Fruit fly (Drosophila melanogaster): ENCODE results near the gene acj6.

acj6 gene

DNA sequence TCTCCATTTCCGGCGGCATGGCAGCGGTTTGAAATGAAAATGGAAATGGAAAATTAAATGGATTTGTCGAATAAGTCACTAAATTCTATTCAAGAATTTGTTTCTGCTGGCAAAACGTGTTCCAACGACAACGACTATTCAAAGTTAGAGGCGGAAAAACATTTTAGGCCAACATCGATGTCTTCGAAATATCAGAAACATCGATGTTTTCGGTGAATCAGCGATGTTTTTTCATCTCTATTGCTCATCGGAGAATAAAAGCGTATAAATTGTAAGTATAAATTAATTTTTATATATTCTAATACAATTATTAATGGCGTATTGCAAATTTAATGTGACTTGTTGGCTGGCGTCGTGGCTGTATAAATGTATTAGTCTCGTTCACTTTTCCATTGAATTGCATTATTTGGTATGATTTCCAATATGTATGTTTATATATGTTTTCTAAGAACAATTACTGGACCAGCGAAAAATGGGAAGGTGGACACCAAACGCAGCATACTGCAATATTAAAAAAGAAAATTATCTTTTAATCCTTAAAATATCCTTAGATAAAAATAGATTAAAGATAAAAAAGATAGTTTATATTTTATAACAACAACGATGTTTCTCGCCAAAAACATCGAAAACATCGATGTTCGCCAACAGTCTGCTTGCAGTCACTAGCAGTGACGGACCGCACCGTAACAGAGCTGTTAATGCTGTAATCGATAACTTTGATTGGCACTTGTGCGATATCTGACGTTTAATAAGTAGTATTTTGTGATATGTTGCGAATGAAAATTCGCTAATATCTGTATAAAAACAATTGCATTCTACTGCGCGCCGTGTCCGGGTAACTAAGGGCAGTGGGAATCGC, 34.2 kb downstream of the acj6 start, which contains the start of the genes CG12608 and Prp5:
TSS of gene CG12608 (minus strand) at position 153 of the 859 bp plus-strand sequence.
TSS of gene Prp5 (plus strand) at position 697 of the 859 bp plus-strand sequence.
- TF ChIP-seq Ets98B (GFP tag; IDR thresholded peaks at IDR 0.05) (no peak), CG14655 (GFP tag; optimal IDR thresholded peaks at IDR 0.05) (no peak), CG8301 (tag; optimal IDR thresholded peaks at IDR 0.05) (no peak), CG12605 (GFP tag; IDR thresholded peaks at IDR 0.05) (no peak), CG15710 (tag; optimal IDR thresholded peaks at IDR 0.05) (no peak), CG17806 (tag; optimal IDR thresholded peaks at IDR 0.05) (no peak), rn (GFP tag; IDR thresholded peaks at IDR 0.05) (no peak), Pif1A (GFP tag; optimal IDR thresholded peaks at IDR 0.05) (no peak), gl (tag; optimal IDR thresholded peaks at IDR 0.05) (no peak), CG10348 (GFP tag; IDR thresholded peaks at IDR 0.05) (no peak), CG9948 (tag; optimal IDR thresholded peaks at IDR 0.05) (no peak), CG8159 (tag; optimal IDR thresholded peaks at IDR 0.05) (no peak)

DNA sequence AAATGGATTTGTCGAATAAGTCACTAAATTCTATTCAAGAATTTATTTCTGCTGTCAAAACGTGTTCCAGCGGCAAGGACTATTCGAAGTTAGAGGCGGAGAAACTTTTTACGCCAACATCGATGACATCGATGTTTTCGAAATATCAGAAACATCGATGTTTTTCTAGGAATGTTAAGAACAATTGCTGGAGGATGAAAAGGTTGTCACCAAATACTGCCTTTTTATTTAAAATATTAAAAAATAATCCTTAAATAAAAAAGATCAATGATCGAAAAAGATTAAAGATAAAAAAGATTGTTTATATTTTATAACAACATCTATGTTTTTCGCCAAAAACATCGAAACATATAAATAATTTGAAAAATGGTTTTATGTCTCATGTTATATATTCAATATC, 36.8 kb downstream of the acj6 start, which contains the start of gene CG9123:
TSS of gene CG9123 (minus strand) at position 101 of the 400 bp plus-strand sequence.
- TF ChIP-seq CG17806 (tag; optimal IDR thresholded peaks at IDR 0.05), result no peak
- TF ChIP-seq CG34367 (tag; optimal IDR thresholded peaks at IDR 0.05), result no peak
- no peak for TF ChIP-seq Ets98B (GFP tag; IDR thresholded peaks at IDR 0.05)
- TF ChIP-seq CG32121 (GFP tag; IDR thresholded peaks at IDR 0.05), result no peak
- TF ChIP-seq Snoo (tag; optimal IDR thresholded peaks at IDR 0.05), result no peak
- no peak for TF ChIP-seq CG4496 (GFP tag; IDR thresholded peaks at IDR 0.05)
- no peak for TF ChIP-seq CG12605 (GFP tag; IDR thresholded peaks at IDR 0.05)
- TF ChIP-seq Pif1B (GFP tag; optimal IDR thresholded peaks at IDR 0.05), result no peak
- no peak for TF ChIP-seq CG9948 (tag; optimal IDR thresholded peaks at IDR 0.05)
- TF ChIP-seq D1 (tag; optimal IDR thresholded peaks at IDR 0.05), result no peak
- TF ChIP-seq gl (tag; optimal IDR thresholded peaks at IDR 0.05), result no peak
- TF ChIP-seq Pif1A (GFP tag; optimal IDR thresholded peaks at IDR 0.05), result no peak
- TF ChIP-seq rn (GFP tag; IDR thresholded peaks at IDR 0.05), result no peak
- no peak for TF ChIP-seq CG8159 (tag; optimal IDR thresholded peaks at IDR 0.05)
- no peak for TF ChIP-seq CG8301 (tag; optimal IDR thresholded peaks at IDR 0.05)
- no peak for TF ChIP-seq CG14655 (GFP tag; optimal IDR thresholded peaks at IDR 0.05)

DNA sequence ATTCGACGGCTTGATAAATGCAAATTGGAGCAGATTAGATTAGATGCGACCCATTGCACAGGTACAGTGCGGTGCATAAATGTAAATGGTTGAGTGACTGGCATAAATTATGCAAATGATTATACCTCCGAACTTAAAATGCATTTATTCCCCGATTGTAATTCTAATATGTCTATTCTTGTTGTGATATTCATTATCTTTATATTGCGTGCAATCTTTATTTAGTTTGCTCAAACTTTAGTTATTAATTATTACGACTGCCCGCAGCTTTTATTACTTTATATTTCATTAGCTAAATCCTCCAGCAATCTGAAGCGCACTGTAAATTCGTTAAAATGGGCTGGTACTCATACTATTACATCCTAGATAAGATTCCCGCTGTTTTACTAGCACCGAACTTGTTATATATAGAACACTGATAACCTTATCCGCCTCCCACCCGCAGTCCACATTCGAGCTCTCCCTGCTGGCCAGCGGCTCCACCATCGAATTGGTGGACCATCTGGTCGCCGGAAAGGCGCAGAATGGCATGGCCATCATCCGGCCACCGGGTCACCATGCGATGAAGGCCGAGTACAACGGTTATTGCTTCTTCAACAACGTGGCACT, 42.9 kb downstream of the acj6 start:
- TF ChIP-seq CG10348 (GFP tag; IDR thresholded peaks at IDR 0.05) (no peak), Ets98B (GFP tag; IDR thresholded peaks at IDR 0.05) (no peak), CG4496 (GFP tag; IDR thresholded peaks at IDR 0.05) (no peak), CG12605 (GFP tag; IDR thresholded peaks at IDR 0.05) (no peak), CG34367 (tag; optimal IDR thresholded peaks at IDR 0.05) (no peak), CG15710 (tag; optimal IDR thresholded peaks at IDR 0.05) (no peak), CG8301 (tag; optimal IDR thresholded peaks at IDR 0.05) (no peak), CG17806 (tag; optimal IDR thresholded peaks at IDR 0.05) (no peak), Pif1B (GFP tag; optimal IDR thresholded peaks at IDR 0.05) (no peak), CG13204 (GFP tag; optimal IDR thresholded peaks at IDR 0.05) (no peak), Pif1A (GFP tag; optimal IDR thresholded peaks at IDR 0.05) (no peak)

DNA sequence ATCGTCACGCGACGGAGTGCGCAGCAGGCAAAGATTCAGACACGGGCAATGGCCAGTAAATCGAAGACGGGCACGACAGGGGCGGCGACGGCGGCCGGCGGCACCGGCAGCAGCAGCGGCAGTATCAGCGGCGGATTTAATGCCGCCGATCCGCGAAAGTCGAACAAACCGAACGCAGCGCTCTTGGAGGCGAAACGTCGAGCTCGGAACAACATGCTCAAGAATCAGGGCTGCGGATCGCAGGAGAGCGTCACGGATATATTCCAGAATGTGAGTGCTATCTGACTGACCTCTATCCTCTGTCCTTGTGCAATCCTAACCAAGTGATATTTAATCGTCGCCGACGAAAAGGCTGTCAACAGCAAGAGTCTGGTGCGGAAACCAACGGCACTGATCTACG, 43.9 kb downstream of the acj6 start:
- peak; percentile 10 for TF ChIP-seq EcR (GFP tag; optimal IDR thresholded peaks at IDR 0.05)
- TF ChIP-seq CG4496 (GFP tag; IDR thresholded peaks at IDR 0.05), result no peak
- no peak for TF ChIP-seq CG10348 (GFP tag; IDR thresholded peaks at IDR 0.05)
- peak; percentile 43 for TF ChIP-seq CG13204 (GFP tag; optimal IDR thresholded peaks at IDR 0.05)

DNA sequence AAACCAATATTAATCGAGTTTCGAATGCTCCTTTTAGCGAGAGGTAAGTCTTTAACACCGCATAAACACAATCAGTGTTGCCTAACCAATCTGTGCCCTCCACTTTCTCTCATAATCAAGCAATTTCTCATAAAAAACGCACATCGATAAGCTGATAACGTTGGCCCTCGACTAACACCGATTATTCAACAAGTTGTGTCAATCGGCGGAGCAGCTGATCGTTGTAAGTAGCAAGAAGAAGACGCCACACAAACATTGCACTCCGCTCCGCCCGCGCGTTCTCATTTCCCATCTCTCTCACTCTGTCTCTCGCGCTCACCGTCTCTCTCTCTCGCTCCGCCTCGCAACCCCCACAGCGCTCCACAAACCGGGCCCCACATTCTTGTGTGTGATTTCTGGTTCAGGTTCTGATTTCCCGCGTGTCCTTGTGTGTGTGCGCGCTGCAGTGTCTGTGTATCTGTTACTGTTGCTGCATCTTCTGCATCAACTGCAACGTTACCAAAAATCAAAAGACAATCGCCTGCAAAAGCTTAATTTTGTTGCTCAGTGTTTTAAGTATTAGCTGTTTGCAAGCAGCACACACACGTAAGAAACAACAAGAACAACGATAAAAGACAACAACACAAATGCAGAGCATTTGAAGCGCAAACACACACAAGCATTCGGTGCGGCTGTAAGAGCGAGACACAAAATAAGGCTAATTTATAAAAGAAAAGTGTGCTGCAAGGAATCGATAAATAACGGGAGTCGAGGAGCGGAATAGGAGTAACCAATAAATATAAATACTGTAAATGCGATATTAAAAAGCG, 45.6 kb downstream of the acj6 start, which contains the start of the genes CG9114 and HDAC6:
TSS of gene CG9114 (minus strand) at position 89 of the 809 bp plus-strand sequence.
TSS of gene HDAC6 (plus strand) at position 245 of the 809 bp plus-strand sequence.
- TF ChIP-seq CG14655 (GFP tag; optimal IDR thresholded peaks at IDR 0.05), result no peak
- no peak for TF ChIP-seq D1 (tag; optimal IDR thresholded peaks at IDR 0.05)
- TF ChIP-seq Pif1A (GFP tag; optimal IDR thresholded peaks at IDR 0.05), result no peak
- peak; percentile 53; the same call in 2 of the 3 replicates for TF ChIP-seq CG4496 (GFP tag; IDR thresholded peaks at IDR 0.05)
- no peak for TF ChIP-seq rn (GFP tag; IDR thresholded peaks at IDR 0.05)
- peak; percentile 21 for TF ChIP-seq EcR (GFP tag; optimal IDR thresholded peaks at IDR 0.05)
- peak; percentile 32; the same call in 1 of the 2 replicates for TF ChIP-seq Ets98B (GFP tag; IDR thresholded peaks at IDR 0.05)
- TF ChIP-seq CG12605 (GFP tag; IDR thresholded peaks at IDR 0.05), result peak; percentile 55
- no peak for TF ChIP-seq CG10348 (GFP tag; IDR thresholded peaks at IDR 0.05)
- no peak for TF ChIP-seq CG9948 (tag; optimal IDR thresholded peaks at IDR 0.05)
- no peak for TF ChIP-seq Snoo (tag; optimal IDR thresholded peaks at IDR 0.05)
- TF ChIP-seq CG15710 (tag; optimal IDR thresholded peaks at IDR 0.05), result peak; percentile 2
- peak; percentile 32 for TF ChIP-seq CG13204 (GFP tag; optimal IDR thresholded peaks at IDR 0.05)
- TF ChIP-seq CG17806 (tag; optimal IDR thresholded peaks at IDR 0.05), result no peak
- TF ChIP-seq gl (tag; optimal IDR thresholded peaks at IDR 0.05), result no peak
- TF ChIP-seq fd96Ca (GFP tag; IDR thresholded peaks at IDR 0.05), result peak; percentile 48; the same call in 2 of the 3 replicates
- TF ChIP-seq CG32121 (GFP tag; IDR thresholded peaks at IDR 0.05), result peak; percentile 55
- TF ChIP-seq CG8301 (tag; optimal IDR thresholded peaks at IDR 0.05), result no peak
- no peak for TF ChIP-seq CG34367 (tag; optimal IDR thresholded peaks at IDR 0.05)
- TF ChIP-seq Pif1B (GFP tag; optimal IDR thresholded peaks at IDR 0.05), result no peak
- no peak for TF ChIP-seq CG8159 (tag; optimal IDR thresholded peaks at IDR 0.05)
